Fruit fly (Drosophila melanogaster) whole organism, embryonic: Measurements from ENCODE around the gene ATPsynO.

Experiments
- ATbp ChIP-seq: fragments of 200-800 bp; sonication (Bioruptor generic); optimal IDR thresholded peaks from 2 replicates; lab custom pipeline; 2017; ENCODE audit warnings: missing biosample characterization, mild to moderate bottlenecking, missing genetic modification characterization, missing genetic modification reagents
- Ada2b ChIP-seq: fragments of 200-800 bp; sonication (Bioruptor generic); IDR thresholded peaks from 2 replicates; pipeline ENCODE4 v1.3.6; 2022; ENCODE audit warnings: missing biosample characterization, missing genetic modification characterization
- B-H1 ChIP-seq: fragments of 200-800 bp; sonication (Bioruptor generic); IDR thresholded peaks from 3 replicates; pipeline ENCODE4 v1.3.6; 2022; ENCODE audit warnings: missing biosample characterization, missing genetic modification characterization
- B-H2 ChIP-seq: fragments of 200-800 bp; sonication (Bioruptor generic); optimal IDR thresholded peaks from 2 replicates; lab custom pipeline; 2018; ENCODE audit warnings: missing biosample characterization, mild to moderate bottlenecking, missing genetic modification characterization
- CG10274 ChIP-seq: fragments of 200-800 bp; sonication (Bioruptor generic); optimal IDR thresholded peaks from 3 replicates; lab custom pipeline; 2017; ENCODE audit warnings: missing biosample characterization, mild to moderate bottlenecking, missing genetic modification characterization
- CG11085 ChIP-seq: fragments of 200-800 bp; sonication (Bioruptor generic); IDR thresholded peaks from 2 replicates; pipeline ENCODE4 v1.3.6; 2022; ENCODE audit warnings: missing biosample characterization, missing genetic modification characterization
- CG12942 ChIP-seq: fragments of 200-800 bp; sonication (Bioruptor generic); optimal IDR thresholded peaks from 3 replicates; lab custom pipeline; 2016; ENCODE audit warnings: missing biosample characterization, missing genetic modification characterization
- CG13624 ChIP-seq: fragments of 200-800 bp; sonication (Bioruptor generic); optimal IDR thresholded peaks from 2 replicates; lab custom pipeline; 2016; ENCODE audit warnings: missing biosample characterization, missing genetic modification characterization
- CG14965 ChIP-seq: fragments of 200-800 bp; sonication (Bioruptor generic); optimal IDR thresholded peaks from 2 replicates; lab custom pipeline; 2016; ENCODE audit warnings: missing biosample characterization, missing genetic modification characterization, borderline replicate concordance
- CG15011 ChIP-seq: fragments of 200-800 bp; sonication (Bioruptor generic); optimal IDR thresholded peaks from 3 replicates; lab custom pipeline; 2018; ENCODE audit warnings: missing biosample characterization, mild to moderate bottlenecking, missing genetic modification characterization
- CG15601 ChIP-seq: fragments of 200-800 bp; sonication (Bioruptor generic); optimal IDR thresholded peaks from 3 replicates; lab custom pipeline; 2019; ENCODE audit warnings: missing biosample characterization, mild to moderate bottlenecking, missing genetic modification characterization, moderate library complexity
- CG1603 ChIP-seq: fragments of 200-800 bp; sonication (Bioruptor generic); optimal IDR thresholded peaks from 2 replicates; lab custom pipeline; 2019; ENCODE audit warnings: missing biosample characterization, mild to moderate bottlenecking, missing genetic modification characterization, moderate library complexity
- CG16815 ChIP-seq: fragments of 200-800 bp; sonication (Bioruptor generic); optimal IDR thresholded peaks from 3 replicates; lab custom pipeline; 2017; ENCODE audit warnings: missing biosample characterization, mild to moderate bottlenecking, missing genetic modification characterization
- CG18599 ChIP-seq: fragments of 200-800 bp; sonication (Bioruptor generic); optimal IDR thresholded peaks from 3 replicates; lab custom pipeline; 2017; ENCODE audit warnings: missing biosample characterization, missing genetic modification characterization, mild to moderate bottlenecking, moderate library complexity, missing genetic modification reagents
- CG30020 ChIP-seq: fragments of 200-800 bp; optimal IDR thresholded peaks from 2 replicates; lab custom pipeline; 2019; ENCODE audit warnings: missing biosample characterization, mild to moderate bottlenecking, missing genetic modification characterization, moderate library complexity
- CG3065 ChIP-seq: fragments of 200-800 bp; sonication (Bioruptor generic); optimal IDR thresholded peaks from 2 replicates; lab custom pipeline; 2016; ENCODE audit warnings: missing biosample characterization, missing genetic modification characterization
- CG3995 ChIP-seq: fragments of 200-800 bp; sonication (Bioruptor generic); optimal IDR thresholded peaks from 3 replicates; lab custom pipeline; 2016; ENCODE audit warnings: missing biosample characterization, missing genetic modification characterization
- CG4820 ChIP-seq: fragments of 200-800 bp; sonication (Bioruptor generic); optimal IDR thresholded peaks from 3 replicates; lab custom pipeline; 2016; ENCODE audit warnings: missing biosample characterization, missing genetic modification characterization
- CG4854 ChIP-seq: fragments of 200-800 bp; sonication (Bioruptor generic); optimal IDR thresholded peaks from 2 replicates; lab custom pipeline; 2016; ENCODE audit warnings: missing biosample characterization, missing genetic modification characterization, inconsistent platforms
- CG5180 ChIP-seq: fragments of 200-800 bp; sonication (Bioruptor generic); optimal IDR thresholded peaks from 3 replicates; lab custom pipeline; 2017; ENCODE audit warnings: missing biosample characterization, missing genetic modification characterization, mild to moderate bottlenecking, moderate library complexity, missing genetic modification reagents
- CG8388 ChIP-seq: fragments of 200-800 bp; sonication (Bioruptor generic); optimal IDR thresholded peaks from 2 replicates; lab custom pipeline; 2019; ENCODE audit warnings: missing biosample characterization, mild to moderate bottlenecking, missing genetic modification characterization, moderate library complexity
- CG8765 ChIP-seq: fragments of 200-800 bp; sonication (Bioruptor generic); IDR thresholded peaks from 2 replicates; pipeline ENCODE4 v1.3.6; 2022; ENCODE audit warnings: missing biosample characterization, missing genetic modification characterization
- CHES-1-like ChIP-seq: fragments of 200-800 bp; sonication (Bioruptor generic); optimal IDR thresholded peaks from 2 replicates; lab custom pipeline; 2016; ENCODE audit warnings: missing biosample characterization, missing genetic modification characterization
- CrebB ChIP-seq: fragments of 200-800 bp; sonication (Bioruptor generic); optimal IDR thresholded peaks from 3 replicates; lab custom pipeline; 2018; ENCODE audit warnings: missing biosample characterization, mild to moderate bottlenecking, missing genetic modification characterization
- D ChIP-seq, 2 experiments: fragments of 200-800 bp in 1 of 2; fragments of >200 bp in 1 of 2; sonication (Bioruptor generic) in 1 of 2; optimal IDR thresholded peaks; 2 replicates in 1 of 2; 3 replicates in 1 of 2; lab custom pipeline; 2017; ENCODE audit warnings: mild to moderate bottlenecking in 1 of 2, missing biosample characterization in 1 of 2, missing genetic modification characterization in 1 of 2, missing genetic modification reagents in 1 of 2
- Gsc ChIP-seq: fragments of 200-800 bp; sonication (Bioruptor generic); IDR thresholded peaks from 2 replicates; pipeline ENCODE4 v1.3.6; 2022; ENCODE audit warnings: missing biosample characterization, missing genetic modification characterization
- HLH54F ChIP-seq: fragments of 200-800 bp; sonication (Bioruptor generic); optimal IDR thresholded peaks from 3 replicates; lab custom pipeline; 2016; ENCODE audit warnings: missing biosample characterization, missing genetic modification characterization
- HmgD ChIP-seq: fragments of 200-800 bp; sonication (Bioruptor generic); optimal IDR thresholded peaks from 3 replicates; lab custom pipeline; 2016; ENCODE audit warnings: missing biosample characterization, missing genetic modification characterization
- Med ChIP-seq: fragments of 200-800 bp; sonication (Bioruptor generic); peaks from one replicate; lab custom pipeline; 2016; ENCODE audit warnings: missing biosample characterization, missing genetic modification characterization, mild to moderate bottlenecking, inconsistent platforms, moderate library complexity
- Mes4 ChIP-seq: fragments of 200-800 bp; sonication (Bioruptor generic); optimal IDR thresholded peaks from 2 replicates; lab custom pipeline; 2016; ENCODE audit warnings: missing biosample characterization, missing genetic modification characterization
- Myb ChIP-seq: fragments of 200-800 bp; sonication (Bioruptor generic); optimal IDR thresholded peaks from 2 replicates; lab custom pipeline; 2016; ENCODE audit warnings: missing biosample characterization, missing genetic modification characterization
- Oaz ChIP-seq: fragments of 200-800 bp; sonication (Bioruptor generic); IDR thresholded peaks from 2 replicates; pipeline ENCODE4 v1.3.6; 2022; ENCODE audit warnings: missing biosample characterization, missing genetic modification characterization
- ash1 ChIP-seq: fragments of 200-800 bp; sonication (Bioruptor generic); optimal IDR thresholded peaks from 2 replicates; lab custom pipeline; 2018; ENCODE audit warnings: missing biosample characterization, mild to moderate bottlenecking, missing genetic modification characterization
- chif ChIP-seq, 2 experiments: fragments of 200-800 bp; sonication (Bioruptor generic); optimal IDR thresholded peaks; 3 replicates each; lab custom pipeline; 2016; ENCODE audit warnings: missing biosample characterization in 2 of 2, missing genetic modification characterization in 2 of 2
- chn ChIP-seq: fragments of 200-800 bp; sonication (Bioruptor generic); optimal IDR thresholded peaks from 2 replicates; lab custom pipeline; 2016; ENCODE audit warnings: missing biosample characterization, missing genetic modification characterization
- crc ChIP-seq: fragments of 200-800 bp; sonication (Bioruptor generic); optimal IDR thresholded peaks from 2 replicates; lab custom pipeline; 2016; ENCODE audit warnings: missing biosample characterization, missing genetic modification characterization
- dimm ChIP-seq: fragments of 200-800 bp; sonication (Bioruptor generic); IDR thresholded peaks from 2 replicates; pipeline ENCODE4 v1.3.6; 2022; ENCODE audit warnings: missing biosample characterization, missing genetic modification characterization
- dmrt11E ChIP-seq: fragments of 200-800 bp; sonication (Bioruptor generic); optimal IDR thresholded peaks from 3 replicates; lab custom pipeline; 2018; ENCODE audit warnings: missing biosample characterization, mild to moderate bottlenecking, missing genetic modification characterization, moderate library complexity
- en ChIP-seq: fragments of 200-800 bp; sonication (Bioruptor generic); optimal IDR thresholded peaks from 2 replicates; lab custom pipeline; 2016; ENCODE audit warnings: missing biosample characterization, missing genetic modification characterization
- gcm2 ChIP-seq: fragments of 200-800 bp; sonication (Bioruptor generic); optimal IDR thresholded peaks from 2 replicates; lab custom pipeline; 2016; ENCODE audit warnings: missing biosample characterization, missing genetic modification characterization
- gfzf ChIP-seq: fragments of 200-800 bp; sonication (Bioruptor generic); optimal IDR thresholded peaks from 2 replicates; lab custom pipeline; 2016; ENCODE audit warnings: missing biosample characterization, mild to moderate bottlenecking, missing genetic modification characterization, moderate library complexity
- grau ChIP-seq: fragments of 200-800 bp; optimal IDR thresholded peaks from 3 replicates; lab custom pipeline; 2019; ENCODE audit warnings: missing biosample characterization, mild to moderate bottlenecking, missing genetic modification characterization, moderate library complexity
- ind ChIP-seq: fragments of 200-800 bp; sonication (Bioruptor generic); optimal IDR thresholded peaks from 3 replicates; lab custom pipeline; 2016; ENCODE audit warnings: missing biosample characterization, missing genetic modification characterization
- kni ChIP-seq: fragments of 200-800 bp; sonication (Bioruptor generic); optimal IDR thresholded peaks from 3 replicates; lab custom pipeline; 2017; ENCODE audit warnings: mild to moderate bottlenecking, missing biosample characterization, missing genetic modification reagents, missing genetic modification characterization
- lab ChIP-seq: fragments of 200-800 bp; sonication (Bioruptor generic); optimal IDR thresholded peaks from 3 replicates; lab custom pipeline; 2017; ENCODE audit warnings: missing biosample characterization, missing genetic modification characterization, mild to moderate bottlenecking, moderate library complexity, missing genetic modification reagents
- nerfin-2 ChIP-seq: fragments of 200-800 bp; sonication (Bioruptor generic); IDR thresholded peaks from 2 replicates; pipeline ENCODE4 v1.3.6; 2022; ENCODE audit warnings: missing biosample characterization, missing genetic modification characterization; ENCODE audit not compliant: partially characterized antibody
- run ChIP-seq: fragments of 200-800 bp; sonication (Bioruptor generic); optimal IDR thresholded peaks from 3 replicates; lab custom pipeline; 2018; ENCODE audit warnings: missing biosample characterization, mild to moderate bottlenecking, missing genetic modification characterization
- trem ChIP-seq: fragments of 200-800 bp; optimal IDR thresholded peaks from 3 replicates; lab custom pipeline; 2019; ENCODE audit warnings: missing biosample characterization, mild to moderate bottlenecking, missing genetic modification characterization, moderate library complexity

ATPsynO gene

DNA sequence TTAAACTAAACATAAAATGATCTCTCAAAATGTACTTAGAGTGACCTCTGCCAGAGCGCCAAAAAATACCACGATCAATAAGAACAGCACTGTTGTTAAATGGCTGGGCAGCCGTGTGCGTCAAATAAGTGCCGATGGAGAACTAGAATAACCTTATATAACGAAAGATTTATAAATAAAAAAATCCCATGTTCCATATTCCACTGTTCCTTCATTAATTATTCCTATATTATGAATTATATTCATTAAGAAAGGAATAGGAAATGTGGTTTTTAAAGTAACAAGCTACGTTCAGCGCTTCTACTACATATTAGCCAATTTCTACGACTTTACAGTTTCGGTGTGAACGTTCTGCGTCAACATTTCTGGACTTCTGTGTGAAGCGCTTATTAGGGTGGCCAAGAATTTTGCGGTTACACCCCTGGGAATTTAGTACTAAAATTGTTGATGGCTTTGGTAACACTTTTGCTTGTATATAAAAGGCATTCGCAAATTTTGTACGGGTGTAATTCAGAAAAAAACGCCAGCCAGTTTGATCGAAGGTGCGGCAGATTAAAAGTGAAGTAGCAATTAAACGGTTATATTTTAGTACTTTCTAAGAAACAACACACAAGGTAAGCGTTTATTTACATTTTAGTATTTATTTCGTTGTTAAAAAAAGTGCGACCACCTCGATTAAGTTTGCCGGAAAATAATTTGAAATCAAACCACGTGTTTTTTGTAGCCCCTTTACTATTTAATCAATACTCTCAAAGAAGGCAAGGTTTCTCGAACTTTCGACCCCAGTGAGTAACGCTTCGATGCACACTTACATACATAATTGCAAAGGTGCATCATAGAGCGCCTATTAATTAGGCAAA lies 23.0 kb upstream of the ATPsynO start, which contains the start of the genes tefu and Hsc70-4 (continued):
- TF ChIP-seq CG18599 (GFP tag; lab: Kevin White, UChicago): peak; percentile 41
- TF ChIP-seq dimm (GFP tag; lab: Robert Waterston, UW): peak; percentile 32; the same call in 1 of the 2 replicates
- TF ChIP-seq CG14965: no peak
- peak; percentile 50 for TF ChIP-seq Myb (GFP tag; lab: Kevin White, UChicago)
- peak; percentile 82 for TF ChIP-seq chn
- peak; percentile 53 for TF ChIP-seq CG4854 (GFP tag; lab: Kevin White, UChicago)
- TF ChIP-seq nerfin-2 (GFP tag; lab: Robert Waterston, UW): no peak
- TF ChIP-seq B-H2 (GFP tag; lab: Kevin White, UChicago): peak; percentile 64
- TF ChIP-seq Mes4: peak; percentile 45
- TF ChIP-seq CG13624 (GFP tag; lab: Kevin White, UChicago): peak; percentile 48
- TF ChIP-seq Oaz (GFP tag; lab: Robert Waterston, UW): peak; percentile 60; the same call in 1 of the 2 replicates
- no peak for TF ChIP-seq D (optimal IDR thresholded peaks at IDR 0.05; lab: Kevin White, UChicago)
- TF ChIP-seq D (GFP tag; optimal IDR thresholded peaks at IDR 0.05; lab: Kevin White, UChicago): peak; percentile 34
- TF ChIP-seq Ada2b (GFP tag; lab: Robert Waterston, UW): peak; percentile 75
- peak; percentile 96 for TF ChIP-seq gfzf (GFP tag; lab: Kevin White, UChicago)
- TF ChIP-seq CG10274 (GFP tag; lab: Kevin White, UChicago): peak; percentile 23
- TF ChIP-seq CG30020 (tag; lab: Kevin White, UChicago): peak; percentile 97
- TF ChIP-seq kni (GFP tag; lab: Kevin White, UChicago): peak; percentile 54
- no peak for TF ChIP-seq en (GFP tag; lab: Kevin White, UChicago)
- TF ChIP-seq CrebB (tag; lab: Kevin White, UChicago): peak; percentile 23
- peak; percentile 94 for TF ChIP-seq Med (GFP tag; lab: Kevin White, UChicago)
- peak; percentile 76 for TF ChIP-seq CG12942
- peak; percentile 6 for TF ChIP-seq CG3995 (GFP tag; lab: Kevin White, UChicago)
- TF ChIP-seq CG11085 (GFP tag; lab: Robert Waterston, UW): peak; percentile 78
- TF ChIP-seq CG4820 (GFP tag; lab: Kevin White, UChicago): peak; percentile 72
- TF ChIP-seq ind (GFP tag; lab: Kevin White, UChicago): peak; percentile 86
- peak; percentile 46 for TF ChIP-seq gcm2 (GFP tag; lab: Kevin White, UChicago)
- TF ChIP-seq lab (GFP tag; lab: Kevin White, UChicago): peak; percentile 19
- TF ChIP-seq HmgD (GFP tag; lab: Kevin White, UChicago): peak; percentile 34
- TF ChIP-seq Gsc (GFP tag; lab: Robert Waterston, UW): peak; percentile 42; the same call in 1 of the 2 replicates
- peak in 1 of 2 experiments; percentile 83 for TF ChIP-seq chif (GFP tag; optimal IDR thresholded peaks at IDR 0.05; lab: Kevin White, UChicago)
- TF ChIP-seq trem (tag; lab: Kevin White, UChicago): peak; percentile 65
- TF ChIP-seq CHES-1-like (GFP tag; lab: Kevin White, UChicago): peak; percentile 52
- TF ChIP-seq CG15601 (tag; lab: Kevin White, UChicago): peak; percentile 57
- peak; percentile 8 for TF ChIP-seq crc
- TF ChIP-seq CG8388: peak; percentile 50
- TF ChIP-seq B-H1 (GFP tag; lab: Robert Waterston, UW): peak; percentile 73
- TF ChIP-seq grau (tag; lab: Kevin White, UChicago): peak; percentile 80
- TF ChIP-seq CG5180: no peak
- TF ChIP-seq CG1603 (tag; lab: Kevin White, UChicago): peak; percentile 80
- TF ChIP-seq CG3065 (GFP tag; lab: Kevin White, UChicago): peak; percentile 58
- TF ChIP-seq ATbp: peak; percentile 31
- no peak for TF ChIP-seq ash1 (GFP tag; lab: Kevin White, UChicago)
- TF ChIP-seq CG15011 (GFP tag; lab: Kevin White, UChicago): peak; percentile 54
- peak; percentile 75 for TF ChIP-seq HLH54F
- peak; percentile 81 for TF ChIP-seq CG16815 (GFP tag; lab: Kevin White, UChicago)
- TF ChIP-seq run (tag; lab: Kevin White, UChicago): peak; percentile 79
- peak; percentile 73 for TF ChIP-seq dmrt11E
- TF ChIP-seq CG8765 (GFP tag; lab: Robert Waterston, UW): peak; percentile 78
